Worm (Caenorhabditis elegans): ENCODE data around the gene Y43F8B.1.

Gene Y43F8B.1

ce11 chrV:19518468-19519168 is 27.4 kb downstream of the Y43F8B.1 start:
- no peak for TF ChIP-seq rnt-1 (tag; optimal IDR thresholded peaks at IDR 0.05)
- TF ChIP-seq mef-2 (tag; optimal IDR thresholded peaks at IDR 0.05), result no peak
- TF ChIP-seq aly-2 (tag; optimal IDR thresholded peaks at IDR 0.05), result no peak

- TF ChIP-seq unc-62 (GFP tag; optimal IDR thresholded peaks at IDR 0.05), result no peak
- no peak for TF ChIP-seq tlp-1 (tag; optimal IDR thresholded peaks at IDR 0.05)
- no peak for TF ChIP-seq nhr-20 (tag; optimal IDR thresholded peaks at IDR 0.05)
- no peak for TF ChIP-seq F16B12.6 (tag; optimal IDR thresholded peaks at IDR 0.05)
- TF ChIP-seq ceh-88 (GFP tag; IDR thresholded peaks at IDR 0.05), result no peak
- TF ChIP-seq nhr-90 (tag; optimal IDR thresholded peaks at IDR 0.05; ENCODE audit: poor library complexity), result no peak
- TF ChIP-seq lin-35 (GFP tag; optimal IDR thresholded peaks at IDR 0.05), result no peak
- TF ChIP-seq nhr-47 (tag; optimal IDR thresholded peaks at IDR 0.05), result no peak
- TF ChIP-seq ets-5 (GFP tag; IDR thresholded peaks at IDR 0.05), result no peak
- TF ChIP-seq pax-3 (tag; optimal IDR thresholded peaks at IDR 0.05), result no peak
- TF ChIP-seq egl-13 (tag; optimal IDR thresholded peaks at IDR 0.05), result no peak
- TF ChIP-seq sox-4 (tag; optimal IDR thresholded peaks at IDR 0.05), result no peak
- no peak for TF ChIP-seq dsc-1 (tag; optimal IDR thresholded peaks at IDR 0.05)
- TF ChIP-seq Y116A8C.19 (tag; optimal IDR thresholded peaks at IDR 0.05; ENCODE audit: borderline replicate concordance), result no peak
These were observed 32.4 kb downstream of the Y43F8B.1 start, which contains the start of gene phy-4 for ce11 chrV:19513552-19513951. TSS of gene phy-4 (minus strand) at chrV:19513652.

- TF ChIP-seq grh-1 (GFP tag; IDR thresholded peaks at IDR 0.05), result no peak
- TF ChIP-seq efl-1 (optimal IDR thresholded peaks at IDR 0.05), result no peak
- TF ChIP-seq efl-1 (GFP tag; optimal IDR thresholded peaks at IDR 0.05 in 1 of 2), result peak in 1 of 2 experiments; percentile 6
These were observed 33.6 kb downstream of the Y43F8B.1 start, which contains the start of gene Y43F8B.19 for ce11 chrV:19512260-19512947. TSS of gene Y43F8B.19 (minus strand) at chrV:19512310.

- TF ChIP-seq ets-5 (GFP tag; IDR thresholded peaks at IDR 0.05) (no peak), tlp-1 (tag; optimal IDR thresholded peaks at IDR 0.05) (no peak), ceh-88 (GFP tag; IDR thresholded peaks at IDR 0.05) (no peak), nhr-90 (tag; optimal IDR thresholded peaks at IDR 0.05; ENCODE audit: poor library complexity) (no peak), ama-1 (optimal IDR thresholded peaks at IDR 0.05) (no peak), nhr-20 (tag; optimal IDR thresholded peaks at IDR 0.05) (no peak), aha-1 (tag; optimal IDR thresholded peaks at IDR 0.05) (no peak), mef-2 (tag; optimal IDR thresholded peaks at IDR 0.05) (no peak), ceh-82 (tag; optimal IDR thresholded peaks at IDR 0.05) (no peak)
These were observed 35.1 kb downstream of the Y43F8B.1 start for ce11 chrV:19510925-19511324.

ce11 chrV:19510352-19510751 is 35.6 kb downstream of the Y43F8B.1 start:
- TF ChIP-seq sox-4 (tag; optimal IDR thresholded peaks at IDR 0.05) (no peak), F16B12.6 (tag; optimal IDR thresholded peaks at IDR 0.05) (no peak), ama-1 (optimal IDR thresholded peaks at IDR 0.05) (no peak), rnt-1 (tag; optimal IDR thresholded peaks at IDR 0.05) (no peak), nhr-19 (GFP tag; conservative IDR thresholded peaks at IDR 0.05) (no peak), efl-3 (GFP tag; optimal IDR thresholded peaks at IDR 0.05) (no peak), lin-14 (GFP tag; optimal IDR thresholded peaks at IDR 0.05) (no peak), C34B4.2 (tag; optimal IDR thresholded peaks at IDR 0.05) (no peak), hlh-4 (tag; optimal IDR thresholded peaks at IDR 0.05) (no peak), lin-35 (GFP tag; optimal IDR thresholded peaks at IDR 0.05) (no peak), nhr-28 (tag; optimal IDR thresholded peaks at IDR 0.05) (no peak), C04F5.9 (tag; optimal IDR thresholded peaks at IDR 0.05) (no peak), fos-1 (tag; optimal IDR thresholded peaks at IDR 0.05) (no peak), lin-13 (GFP tag; optimal IDR thresholded peaks at IDR 0.05) (no peak), dpl-1 (GFP tag; optimal IDR thresholded peaks at IDR 0.05) (no peak), pqm-1 (tag; optimal IDR thresholded peaks at IDR 0.05) (no peak)

Measured in whole organism, L1 larva.